Fruit fly (Drosophila melanogaster) whole organism, embryonic: ENCODE data around the gene Pep.

Experiments
- Atf3 ChIP-seq: fragments of 200-800 bp; sonication (Bioruptor generic); optimal IDR thresholded peaks from 3 replicates; lab custom pipeline; 2016; ENCODE audit warnings: missing biosample characterization, missing genetic modification characterization
- CG1024 ChIP-seq: fragments of 200-800 bp; sonication (Bioruptor generic); IDR thresholded peaks from 2 replicates; pipeline ENCODE4 v1.3.6; 2022; ENCODE audit warnings: missing biosample characterization, missing genetic modification characterization
- CG10654 ChIP-seq: fragments of 200-800 bp; sonication (Bioruptor generic); optimal IDR thresholded peaks from 2 replicates; lab custom pipeline; 2016; ENCODE audit warnings: missing biosample characterization, missing genetic modification characterization
- CG12071 ChIP-seq: fragments of 200-800 bp; sonication (Bioruptor generic); optimal IDR thresholded peaks from 3 replicates; lab custom pipeline; 2018; ENCODE audit warnings: missing biosample characterization, mild to moderate bottlenecking, missing genetic modification characterization
- CG12744 ChIP-seq: fragments of 200-800 bp; sonication (Bioruptor generic); optimal IDR thresholded peaks from 2 replicates; lab custom pipeline; 2016; ENCODE audit warnings: missing biosample characterization, missing genetic modification characterization
- CG14667 ChIP-seq: fragments of 200-800 bp; sonication (Bioruptor generic); IDR thresholded peaks from 2 replicates; pipeline ENCODE4 v1.3.6; 2022; ENCODE audit warnings: missing biosample characterization, missing genetic modification characterization
- CG14965 ChIP-seq: fragments of 200-800 bp; sonication (Bioruptor generic); optimal IDR thresholded peaks from 2 replicates; lab custom pipeline; 2016; ENCODE audit warnings: missing biosample characterization, missing genetic modification characterization, borderline replicate concordance
- CG15514 ChIP-seq: fragments of 200-800 bp; sonication (Bioruptor generic); optimal IDR thresholded peaks from 3 replicates; lab custom pipeline; 2017; ENCODE audit warnings: missing biosample characterization, missing genetic modification characterization, mild to moderate bottlenecking, moderate library complexity, missing genetic modification reagents
- CG16863 ChIP-seq: fragments of 200-800 bp; sonication (Bioruptor generic); optimal IDR thresholded peaks from 3 replicates; lab custom pipeline; 2016; ENCODE audit warnings: missing biosample characterization, missing genetic modification characterization
- CG17385 ChIP-seq: fragments of 200-800 bp; sonication (Bioruptor generic); optimal IDR thresholded peaks from 3 replicates; lab custom pipeline; 2018; ENCODE audit warnings: missing biosample characterization, mild to moderate bottlenecking, missing genetic modification characterization
- CG1832 ChIP-seq: fragments of 200-800 bp; sonication (Bioruptor generic); optimal IDR thresholded peaks from 2 replicates; lab custom pipeline; 2017; ENCODE audit warnings: missing biosample characterization, mild to moderate bottlenecking, missing genetic modification characterization, inconsistent platforms
- CG2120 ChIP-seq: fragments of 200-800 bp; sonication (Bioruptor generic); optimal IDR thresholded peaks from 3 replicates; lab custom pipeline; 2016; ENCODE audit warnings: missing biosample characterization, missing genetic modification characterization
- CG2678 ChIP-seq: fragments of 200-800 bp; sonication (Bioruptor generic); optimal IDR thresholded peaks from 3 replicates; lab custom pipeline; 2019; ENCODE audit warnings: missing biosample characterization, mild to moderate bottlenecking, missing genetic modification characterization, moderate library complexity
- CG3065 ChIP-seq: fragments of 200-800 bp; sonication (Bioruptor generic); optimal IDR thresholded peaks from 2 replicates; lab custom pipeline; 2016; ENCODE audit warnings: missing biosample characterization, missing genetic modification characterization
- CG3163 ChIP-seq: fragments of 200-800 bp; sonication (Bioruptor generic); optimal IDR thresholded peaks from 3 replicates; lab custom pipeline; 2016; ENCODE audit warnings: missing biosample characterization, missing genetic modification characterization
- CG3407 ChIP-seq: fragments of 200-800 bp; sonication (Bioruptor generic); optimal IDR thresholded peaks from 2 replicates; lab custom pipeline; 2018; ENCODE audit warnings: missing biosample characterization, mild to moderate bottlenecking, missing genetic modification characterization
- CG34422 ChIP-seq: fragments of 200-800 bp; sonication (Bioruptor generic); IDR thresholded peaks from 3 replicates; pipeline ENCODE4 v1.3.6; 2022; ENCODE audit warnings: missing biosample characterization, missing genetic modification characterization
- CG3995 ChIP-seq: fragments of 200-800 bp; sonication (Bioruptor generic); optimal IDR thresholded peaks from 3 replicates; lab custom pipeline; 2016; ENCODE audit warnings: missing biosample characterization, missing genetic modification characterization
- CG4404 ChIP-seq: fragments of 200-800 bp; sonication (Bioruptor generic); IDR thresholded peaks from 2 replicates; pipeline ENCODE4 v1.3.6; 2022; ENCODE audit warnings: missing biosample characterization, missing genetic modification characterization
- CG4854 ChIP-seq: fragments of 200-800 bp; sonication (Bioruptor generic); optimal IDR thresholded peaks from 2 replicates; lab custom pipeline; 2016; ENCODE audit warnings: missing biosample characterization, missing genetic modification characterization, inconsistent platforms
- CG5953 ChIP-seq: fragments of 200-800 bp; sonication (Bioruptor generic); IDR thresholded peaks from 2 replicates; pipeline ENCODE4 v1.3.6; 2022; ENCODE audit warnings: missing biosample characterization, missing genetic modification characterization
- CG6683 ChIP-seq: fragments of 200-800 bp; sonication (Bioruptor generic); optimal IDR thresholded peaks from 2 replicates; lab custom pipeline; 2017; ENCODE audit warnings: missing biosample characterization, mild to moderate bottlenecking, missing genetic modification characterization, missing genetic modification reagents
- CG6854 ChIP-seq: fragments of 200-800 bp; sonication (Bioruptor generic); optimal IDR thresholded peaks from 3 replicates; lab custom pipeline; 2017; ENCODE audit warnings: missing biosample characterization, mild to moderate bottlenecking, missing genetic modification characterization
- CG7987 ChIP-seq: fragments of 200-800 bp; sonication (Bioruptor generic); optimal IDR thresholded peaks from 2 replicates; lab custom pipeline; 2018; ENCODE audit warnings: missing biosample characterization, mild to moderate bottlenecking, missing genetic modification characterization, moderate library complexity
- Chrac-16 ChIP-seq: fragments of 200-800 bp; sonication (Bioruptor generic); optimal IDR thresholded peaks from 3 replicates; lab custom pipeline; 2016; ENCODE audit warnings: missing biosample characterization, missing genetic modification characterization
- CoRest ChIP-seq: fragments of 200-800 bp; sonication (Bioruptor generic); optimal IDR thresholded peaks from 3 replicates; lab custom pipeline; 2018; ENCODE audit warnings: missing biosample characterization, mild to moderate bottlenecking, missing genetic modification characterization, moderate library complexity
- Dbx ChIP-seq: fragments of 200-800 bp; sonication (Bioruptor generic); IDR thresholded peaks from 3 replicates; pipeline ENCODE4 v1.3.6; 2022; ENCODE audit warnings: missing biosample characterization, missing genetic modification characterization
- Dp ChIP-seq: fragments of 200-800 bp; sonication (Bioruptor generic); optimal IDR thresholded peaks from 2 replicates; lab custom pipeline; 2018; ENCODE audit warnings: missing biosample characterization, mild to moderate bottlenecking, missing genetic modification characterization, moderate library complexity
- Ets97D ChIP-seq: fragments of 200-800 bp; sonication (Bioruptor generic); optimal IDR thresholded peaks from 3 replicates; lab custom pipeline; 2016; ENCODE audit warnings: missing biosample characterization, missing genetic modification characterization
- Gug ChIP-seq: fragments of 200-800 bp; sonication (Bioruptor generic); IDR thresholded peaks from 4 replicates; pipeline ENCODE4 v1.3.6; 2022; ENCODE audit warnings: missing biosample characterization, missing genetic modification characterization
- Hmx ChIP-seq: fragments of 200-800 bp; sonication (Bioruptor generic); optimal IDR thresholded peaks from 2 replicates; lab custom pipeline; 2016; ENCODE audit warnings: missing biosample characterization, missing genetic modification characterization
- Hr78 ChIP-seq, 2 experiments: fragments of 200-800 bp in 1 of 2; fragments of >200 bp in 1 of 2; sonication (Bioruptor generic) in 1 of 2; optimal IDR thresholded peaks; 2 replicates each; lab custom pipeline; 2017 to 2019; ENCODE audit warnings: missing biosample characterization in 2 of 2, missing genetic modification characterization in 2 of 2, mild to moderate bottlenecking in 1 of 2, moderate library complexity in 1 of 2
- Kr ChIP-seq: fragments of 200-800 bp; sonication (Bioruptor generic); optimal IDR thresholded peaks from 2 replicates; lab custom pipeline; 2017; ENCODE audit warnings: missing biosample characterization, mild to moderate bottlenecking, missing genetic modification characterization
- Side ChIP-seq: fragments of 200-800 bp; sonication (Bioruptor generic); optimal IDR thresholded peaks from 2 replicates; lab custom pipeline; 2016; ENCODE audit warnings: missing biosample characterization, missing genetic modification characterization
- Ssrp ChIP-seq: fragments of 200-800 bp; sonication (Bioruptor generic); optimal IDR thresholded peaks from 2 replicates; lab custom pipeline; 2018; ENCODE audit warnings: missing biosample characterization, mild to moderate bottlenecking, missing genetic modification characterization, moderate library complexity
- Taf1 ChIP-seq: fragments of 200-800 bp; sonication (Bioruptor generic); IDR thresholded peaks from 2 replicates; pipeline ENCODE4 v1.3.6; 2022; ENCODE audit warnings: missing biosample characterization, missing genetic modification characterization
- Xbp1 ChIP-seq: fragments of 200-800 bp; sonication (Bioruptor generic); optimal IDR thresholded peaks from 3 replicates; lab custom pipeline; 2016; ENCODE audit warnings: missing biosample characterization, mild to moderate bottlenecking, missing genetic modification characterization
- bab2 ChIP-seq: fragments of 200-800 bp; sonication (Bioruptor generic); optimal IDR thresholded peaks from 2 replicates; lab custom pipeline; 2016; ENCODE audit warnings: missing biosample characterization, missing genetic modification characterization
- cwo ChIP-seq: fragments of 200-800 bp; sonication (Bioruptor generic); optimal IDR thresholded peaks from 3 replicates; lab custom pipeline; 2017; ENCODE audit warnings: missing biosample characterization, missing genetic modification characterization, mild to moderate bottlenecking, moderate library complexity, missing genetic modification reagents
- da ChIP-seq: fragments of 200-800 bp; sonication (Bioruptor generic); optimal IDR thresholded peaks from 2 replicates; lab custom pipeline; 2016; ENCODE audit warnings: missing biosample characterization, missing genetic modification characterization
- dimm ChIP-seq: fragments of 200-800 bp; sonication (Bioruptor generic); IDR thresholded peaks from 2 replicates; pipeline ENCODE4 v1.3.6; 2022; ENCODE audit warnings: missing biosample characterization, missing genetic modification characterization
- gcm ChIP-seq: fragments of 200-800 bp; sonication (Bioruptor generic); optimal IDR thresholded peaks from 2 replicates; lab custom pipeline; 2019; ENCODE audit warnings: missing biosample characterization, mild to moderate bottlenecking, missing genetic modification characterization, moderate library complexity
- lbe ChIP-seq: fragments of 200-800 bp; sonication (Bioruptor generic); optimal IDR thresholded peaks from 2 replicates; lab custom pipeline; 2016; ENCODE audit warnings: missing biosample characterization, mild to moderate bottlenecking, missing genetic modification characterization
- org-1 ChIP-seq: fragments of 200-800 bp; sonication (Bioruptor generic); optimal IDR thresholded peaks from 2 replicates; lab custom pipeline; 2017; ENCODE audit warnings: missing biosample characterization, missing genetic modification characterization
- pnt ChIP-seq: fragments of 200-800 bp; sonication (Bioruptor generic); optimal IDR thresholded peaks from 3 replicates; lab custom pipeline; 2016; ENCODE audit warnings: missing biosample characterization, missing genetic modification characterization
- ranshi ChIP-seq: fragments of 200-800 bp; sonication (Bioruptor generic); IDR thresholded peaks from 2 replicates; pipeline ENCODE4 v1.3.6; 2022; ENCODE audit warnings: missing biosample characterization, missing genetic modification characterization
- ro ChIP-seq: fragments of 200-800 bp; sonication (Bioruptor generic); IDR thresholded peaks from 2 replicates; pipeline ENCODE4 v1.3.6; 2022; ENCODE audit warnings: missing biosample characterization, missing genetic modification characterization
- sd ChIP-seq: fragments of 200-800 bp; sonication (Bioruptor generic); optimal IDR thresholded peaks from 3 replicates; lab custom pipeline; 2018; ENCODE audit warnings: missing biosample characterization, mild to moderate bottlenecking, missing genetic modification characterization, moderate library complexity
- ssp ChIP-seq: fragments of 200-800 bp; sonication (Bioruptor generic); IDR thresholded peaks from 2 replicates; pipeline ENCODE4 v1.3.6; 2022; ENCODE audit warnings: missing biosample characterization, missing genetic modification characterization
- tio ChIP-seq: fragments of 200-800 bp; sonication (Bioruptor generic); optimal IDR thresholded peaks from 2 replicates; lab custom pipeline; 2017; ENCODE audit warnings: missing biosample characterization, missing genetic modification characterization, inconsistent platforms

Pep gene

dm6 chr3L:17610896-17611711 is 33.7 kb downstream of the Pep start (continued):
- TF ChIP-seq sd (no peak), CG12744 (GFP tag; lab: Kevin White, UChicago) (no peak), Atf3 (GFP tag; lab: Kevin White, UChicago) (no peak), CG10654 (GFP tag; lab: Kevin White, UChicago) (peak; percentile 66), CG2678 (tag; lab: Kevin White, UChicago) (peak; percentile 80), da (GFP tag; lab: Kevin White, UChicago) (no peak), CG17385 (GFP tag; lab: Kevin White, UChicago) (peak; percentile 69), Side (GFP tag; lab: Kevin White, UChicago) (no peak), Chrac-16 (GFP tag; lab: Kevin White, UChicago) (peak; percentile 41), Taf1 (GFP tag; lab: Robert Waterston, UW) (no peak), Hmx (GFP tag; lab: Kevin White, UChicago) (no peak), CG2120 (GFP tag; lab: Kevin White, UChicago) (no peak), CG4404 (GFP tag; lab: Robert Waterston, UW) (no peak), CG34422 (no peak), lbe (peak; percentile 83), CG15514 (no peak), CG5953 (GFP tag; lab: Robert Waterston, UW) (no peak), CG16863 (GFP tag; lab: Kevin White, UChicago) (no peak), CG3163 (GFP tag; lab: Kevin White, UChicago) (no peak), dimm (GFP tag; lab: Robert Waterston, UW) (peak; percentile 8; the same call in 1 of the 2 replicates), bab2 (GFP tag; lab: Kevin White, UChicago) (no peak), ranshi (no peak), ro (no peak), CG3065 (no peak), CoRest (tag; lab: Kevin White, UChicago) (peak; percentile 86), Kr (GFP tag; lab: Kevin White, UChicago) (no peak), CG3995 (GFP tag; lab: Kevin White, UChicago) (no peak), Ssrp (tag; lab: Kevin White, UChicago) (peak; percentile 87), org-1 (GFP tag; lab: Kevin White, UChicago) (peak; percentile 6), CG7987 (GFP tag; lab: Kevin White, UChicago) (no peak), pnt (GFP tag; lab: Kevin White, UChicago) (no peak), CG14965 (GFP tag; lab: Kevin White, UChicago) (no peak), Dp (no peak), Hr78 (GFP tag; optimal IDR thresholded peaks at IDR 0.05; lab: Kevin White, UChicago) (peak in 1 of 2 experiments; percentile 36), cwo (GFP tag; lab: Kevin White, UChicago) (peak; percentile 1), CG6854 (GFP tag; lab: Kevin White, UChicago) (no peak), CG1024 (GFP tag; lab: Robert Waterston, UW) (0 out of 2 replicates have a peak, but pooled peaks have one; percentile 22), CG12071 (GFP tag; lab: Kevin White, UChicago) (no peak), CG3407 (GFP tag; lab: Kevin White, UChicago) (peak; percentile 44), CG4854 (no peak), CG1832 (GFP tag; lab: Kevin White, UChicago) (peak; percentile 17), Gug (GFP tag; lab: Robert Waterston, UW) (peak; percentile 40; the same call in 3 of the 4 replicates), Ets97D (GFP tag; lab: Kevin White, UChicago) (no peak), Xbp1 (GFP tag; lab: Kevin White, UChicago) (peak; percentile 65), CG6683 (GFP tag; lab: Kevin White, UChicago) (no peak), Dbx (GFP tag; lab: Robert Waterston, UW) (no peak), CG14667 (GFP tag; lab: Robert Waterston, UW) (no peak), gcm (peak; percentile 30), tio (GFP tag; lab: Kevin White, UChicago) (peak; percentile 55), ssp (0 out of 2 replicates have a peak, but pooled peaks have one; percentile 33)
